Fruit fly (Drosophila melanogaster) whole organism, embryonic: Measurements from ENCODE around the gene CG42827.

Experiments
- Antp ChIP-seq: fragments of 200-800 bp; sonication (Bioruptor generic); optimal IDR thresholded peaks from 3 replicates; lab custom pipeline; 2016; ENCODE audit warnings: missing biosample characterization, missing genetic modification characterization
- CG10462 ChIP-seq: fragments of 200-800 bp; sonication (Bioruptor generic); optimal IDR thresholded peaks from 2 replicates; lab custom pipeline; 2016; ENCODE audit warnings: missing biosample characterization, missing genetic modification characterization
- CG10959 ChIP-seq: fragments of 200-800 bp; sonication (Bioruptor generic); IDR thresholded peaks from 2 replicates; pipeline ENCODE4 v1.3.6; 2022; ENCODE audit warnings: missing biosample characterization, missing genetic modification characterization
- CG11093 ChIP-seq: fragments of 200-800 bp; sonication (Bioruptor generic); IDR thresholded peaks from 3 replicates; pipeline ENCODE4 v1.3.6; 2022; ENCODE audit warnings: missing biosample characterization, missing genetic modification characterization
- CG11560 ChIP-seq: fragments of 200-800 bp; sonication (Bioruptor generic); IDR thresholded peaks from 3 replicates; pipeline ENCODE4 v1.3.6; 2022; ENCODE audit warnings: missing biosample characterization, missing genetic modification characterization
- CG12391 ChIP-seq: fragments of 200-800 bp; sonication (Bioruptor generic); optimal IDR thresholded peaks from 3 replicates; lab custom pipeline; 2018; ENCODE audit warnings: missing biosample characterization, mild to moderate bottlenecking, missing genetic modification characterization, moderate library complexity
- CG12769 ChIP-seq: fragments of 200-800 bp; sonication (Bioruptor generic); optimal IDR thresholded peaks from 2 replicates; lab custom pipeline; 2019; ENCODE audit warnings: missing biosample characterization, mild to moderate bottlenecking, missing genetic modification characterization, moderate library complexity
- CG15011 ChIP-seq: fragments of 200-800 bp; sonication (Bioruptor generic); optimal IDR thresholded peaks from 3 replicates; lab custom pipeline; 2018; ENCODE audit warnings: missing biosample characterization, mild to moderate bottlenecking, missing genetic modification characterization
- CG15514 ChIP-seq: fragments of 200-800 bp; sonication (Bioruptor generic); optimal IDR thresholded peaks from 3 replicates; lab custom pipeline; 2017; ENCODE audit warnings: missing biosample characterization, missing genetic modification characterization, mild to moderate bottlenecking, moderate library complexity, missing genetic modification reagents
- CG18262 ChIP-seq: fragments of 200-800 bp; optimal IDR thresholded peaks from 3 replicates; lab custom pipeline; 2019; ENCODE audit warnings: missing biosample characterization, mild to moderate bottlenecking, missing genetic modification characterization, moderate library complexity
- CG1832 ChIP-seq: fragments of 200-800 bp; sonication (Bioruptor generic); optimal IDR thresholded peaks from 2 replicates; lab custom pipeline; 2017; ENCODE audit warnings: missing biosample characterization, mild to moderate bottlenecking, missing genetic modification characterization, inconsistent platforms
- CG18599 ChIP-seq: fragments of 200-800 bp; sonication (Bioruptor generic); optimal IDR thresholded peaks from 3 replicates; lab custom pipeline; 2017; ENCODE audit warnings: missing biosample characterization, missing genetic modification characterization, mild to moderate bottlenecking, moderate library complexity, missing genetic modification reagents
- CG2116 ChIP-seq: fragments of 200-800 bp; sonication (Bioruptor generic); optimal IDR thresholded peaks from 3 replicates; lab custom pipeline; 2018; ENCODE audit warnings: missing biosample characterization, mild to moderate bottlenecking, missing genetic modification characterization
- CG2199 ChIP-seq: fragments of 200-800 bp; sonication (Bioruptor generic); IDR thresholded peaks from 3 replicates; pipeline ENCODE4 v1.3.6; 2022; ENCODE audit warnings: missing biosample characterization, missing genetic modification characterization
- CG31365 ChIP-seq: fragments of 200-800 bp; sonication (Bioruptor generic); optimal IDR thresholded peaks from 2 replicates; lab custom pipeline; 2018; ENCODE audit warnings: missing biosample characterization, mild to moderate bottlenecking, missing genetic modification characterization
- CG3163 ChIP-seq: fragments of 200-800 bp; sonication (Bioruptor generic); optimal IDR thresholded peaks from 3 replicates; lab custom pipeline; 2016; ENCODE audit warnings: missing biosample characterization, missing genetic modification characterization
- CG3281 ChIP-seq: fragments of 200-800 bp; sonication (Bioruptor generic); optimal IDR thresholded peaks from 3 replicates; lab custom pipeline; 2017; ENCODE audit warnings: missing biosample characterization, mild to moderate bottlenecking, missing genetic modification characterization
- CG4617 ChIP-seq: fragments of 200-800 bp; sonication (Bioruptor generic); optimal IDR thresholded peaks from 3 replicates; lab custom pipeline; 2016; ENCODE audit warnings: missing biosample characterization, missing genetic modification characterization, borderline replicate concordance
- CG6791 ChIP-seq: fragments of 200-800 bp; sonication (Bioruptor generic); IDR thresholded peaks from 3 replicates; pipeline ENCODE4 v1.3.6; 2022; ENCODE audit warnings: missing biosample characterization, missing genetic modification characterization; ENCODE audit not compliant: partially characterized antibody
- Doc2 ChIP-seq: fragments of 200-800 bp; sonication (Bioruptor generic); IDR thresholded peaks from 2 replicates; pipeline ENCODE4 v1.3.6; 2022; ENCODE audit warnings: missing biosample characterization, missing genetic modification characterization
- E2f1 ChIP-seq: fragments of 200-800 bp; sonication (Bioruptor generic); IDR thresholded peaks from 2 replicates; pipeline ENCODE4 v1.3.6; 2022; ENCODE audit warnings: missing biosample characterization, missing genetic modification characterization
- Ets65A ChIP-seq: fragments of 200-800 bp; sonication (Bioruptor generic); peaks from one replicate; lab custom pipeline; 2016; ENCODE audit warnings: missing biosample characterization, missing genetic modification characterization
- Fer3 ChIP-seq: fragments of 200-800 bp; sonication (Bioruptor generic); optimal IDR thresholded peaks from 2 replicates; lab custom pipeline; 2018; ENCODE audit warnings: missing biosample characterization, mild to moderate bottlenecking, missing genetic modification characterization, moderate library complexity
- Hr3 ChIP-seq: fragments of 200-800 bp; sonication (Bioruptor generic); optimal IDR thresholded peaks from 3 replicates; lab custom pipeline; 2016; ENCODE audit warnings: missing biosample characterization, missing genetic modification characterization
- MESR4 ChIP-seq: fragments of 200-800 bp; sonication (Bioruptor generic); optimal IDR thresholded peaks from 2 replicates; lab custom pipeline; 2018; ENCODE audit warnings: missing biosample characterization, mild to moderate bottlenecking, missing genetic modification characterization, moderate library complexity
- Mrtf ChIP-seq: fragments of 200-800 bp; sonication (Bioruptor generic); IDR thresholded peaks from 3 replicates; pipeline ENCODE4 v1.3.6; 2022; ENCODE audit warnings: missing biosample characterization, missing genetic modification characterization
- TFAM ChIP-seq: fragments of 200-800 bp; sonication (Bioruptor generic); optimal IDR thresholded peaks from 2 replicates; lab custom pipeline; 2017; ENCODE audit warnings: missing biosample characterization, missing genetic modification characterization, inconsistent platforms
- Tbp ChIP-seq: fragments of >200 bp; optimal IDR thresholded peaks from 2 replicates; lab custom pipeline; 2018; ENCODE audit warnings: missing biosample characterization, missing genetic modification characterization
- amos ChIP-seq: fragments of 200-800 bp; sonication (Bioruptor generic); IDR thresholded peaks from 2 replicates; pipeline ENCODE4 v1.3.6; 2022; ENCODE audit warnings: missing biosample characterization, missing genetic modification characterization; ENCODE audit not compliant: partially characterized antibody
- az2 ChIP-seq: fragments of 200-800 bp; sonication (Bioruptor generic); optimal IDR thresholded peaks from 3 replicates; lab custom pipeline; 2016; ENCODE audit warnings: missing biosample characterization, missing genetic modification characterization
- croc ChIP-seq: fragments of 200-800 bp; sonication (Bioruptor generic); conservative IDR thresholded peaks from 3 replicates; pipeline ENCODE4 v1.3.6; 2022; ENCODE audit warnings: missing biosample characterization, missing genetic modification characterization
- cwo ChIP-seq: fragments of 200-800 bp; sonication (Bioruptor generic); optimal IDR thresholded peaks from 3 replicates; lab custom pipeline; 2017; ENCODE audit warnings: missing biosample characterization, missing genetic modification characterization, mild to moderate bottlenecking, moderate library complexity, missing genetic modification reagents
- dysf ChIP-seq: fragments of 200-800 bp; sonication (Bioruptor generic); IDR thresholded peaks from 3 replicates; pipeline ENCODE4 v1.3.6; 2022; ENCODE audit warnings: missing biosample characterization, missing genetic modification characterization
- ftz-f1 ChIP-seq: fragments of 200-800 bp; sonication (Bioruptor generic); optimal IDR thresholded peaks from 2 replicates; lab custom pipeline; 2016; ENCODE audit warnings: missing biosample characterization, missing genetic modification characterization
- gcm ChIP-seq: fragments of 200-800 bp; sonication (Bioruptor generic); optimal IDR thresholded peaks from 2 replicates; lab custom pipeline; 2019; ENCODE audit warnings: missing biosample characterization, mild to moderate bottlenecking, missing genetic modification characterization, moderate library complexity
- ham ChIP-seq: fragments of 200-800 bp; sonication (Bioruptor generic); IDR thresholded peaks from 2 replicates; pipeline ENCODE4 v1.3.6; 2022; ENCODE audit warnings: missing biosample characterization, missing genetic modification characterization
- p53 ChIP-seq: fragments of 200-800 bp; sonication (Bioruptor generic); optimal IDR thresholded peaks from 2 replicates; lab custom pipeline; 2016; ENCODE audit warnings: missing biosample characterization, missing genetic modification characterization
- pho ChIP-seq: fragments of 200-800 bp; sonication (Bioruptor generic); optimal IDR thresholded peaks from 2 replicates; lab custom pipeline; 2016; ENCODE audit warnings: missing biosample characterization, missing genetic modification characterization
- pita ChIP-seq: fragments of 200-800 bp; sonication (Bioruptor generic); optimal IDR thresholded peaks from 2 replicates; lab custom pipeline; 2017; ENCODE audit warnings: missing biosample characterization, mild to moderate bottlenecking, missing genetic modification characterization
- pnt ChIP-seq: fragments of 200-800 bp; sonication (Bioruptor generic); optimal IDR thresholded peaks from 3 replicates; lab custom pipeline; 2016; ENCODE audit warnings: missing biosample characterization, missing genetic modification characterization
- prd ChIP-seq, 3 experiments: fragments of >200 bp in 2 of 3; fragments of 200-800 bp in 1 of 3; sonication (Bioruptor generic) in 1 of 3; optimal IDR thresholded peaks in 2 of 3; IDR thresholded peaks in 1 of 3; 2 replicates in 2 of 3; 3 replicates in 1 of 3; pipeline versions ENCODE4 v1.3.6 to Lab custom; 2017 to 2022; ENCODE audit warnings: missing biosample characterization in 1 of 3, missing genetic modification characterization in 1 of 3
- pzg ChIP-seq: fragments of 200-800 bp; sonication (Bioruptor generic); optimal IDR thresholded peaks from 3 replicates; lab custom pipeline; 2018; ENCODE audit warnings: missing biosample characterization, mild to moderate bottlenecking, missing genetic modification characterization, moderate library complexity
- ranshi ChIP-seq: fragments of 200-800 bp; sonication (Bioruptor generic); IDR thresholded peaks from 2 replicates; pipeline ENCODE4 v1.3.6; 2022; ENCODE audit warnings: missing biosample characterization, missing genetic modification characterization
- repo ChIP-seq: fragments of 200-800 bp; sonication (Bioruptor generic); optimal IDR thresholded peaks from 2 replicates; lab custom pipeline; 2016; ENCODE audit warnings: missing biosample characterization, missing genetic modification characterization
- sc ChIP-seq, 3 experiments: fragments of >200 bp in 2 of 3; fragments of 200-800 bp in 1 of 3; sonication (Bioruptor generic) in 1 of 3; optimal IDR thresholded peaks; 2 replicates in 2 of 3; 3 replicates in 1 of 3; lab custom pipeline; 2017; ENCODE audit warnings: mild to moderate bottlenecking in 1 of 3, missing biosample characterization in 1 of 3, missing genetic modification characterization in 1 of 3, missing genetic modification reagents in 1 of 3
- sens ChIP-seq: fragments of 200-800 bp; sonication (Bioruptor generic); peaks from one replicate; lab custom pipeline; 2016; ENCODE audit warnings: missing biosample characterization, missing genetic modification characterization
- sisA ChIP-seq: fragments of 200-800 bp; sonication (Bioruptor generic); IDR thresholded peaks from 2 replicates; pipeline ENCODE4 v1.3.6; 2022; ENCODE audit warnings: missing biosample characterization, missing genetic modification characterization
- slbo ChIP-seq: fragments of 200-800 bp; sonication (Bioruptor generic); IDR thresholded peaks from 2 replicates; pipeline ENCODE4 v1.3.6; 2022; ENCODE audit warnings: missing biosample characterization, missing genetic modification characterization
- so ChIP-seq: fragments of 200-800 bp; sonication (Bioruptor generic); IDR thresholded peaks from 3 replicates; pipeline ENCODE4 v1.3.6; 2022; ENCODE audit warnings: missing biosample characterization, missing genetic modification characterization
- unpg ChIP-seq: fragments of 200-800 bp; sonication (Bioruptor generic); optimal IDR thresholded peaks from 3 replicates; lab custom pipeline; 2018; ENCODE audit warnings: missing biosample characterization, mild to moderate bottlenecking, missing genetic modification characterization, moderate library complexity

Gene CG42827

dm6 chr3R:23331865-23332367 is 40.8 kb upstream of the CG42827 start (continued):
- TF ChIP-seq ftz-f1 (GFP tag; lab: Kevin White, UChicago) (peak; percentile 68), CG6791 (no peak), CG11093 (GFP tag; lab: Robert Waterston, UW) (no peak), MESR4 (GFP tag; lab: Kevin White, UChicago) (no peak), ranshi (no peak), CG1832 (GFP tag; lab: Kevin White, UChicago) (no peak), CG11560 (no peak), cwo (GFP tag; lab: Kevin White, UChicago) (peak; percentile 51), CG12391 (tag; lab: Kevin White, UChicago) (no peak), CG15514 (GFP tag; lab: Kevin White, UChicago) (peak; percentile 20), CG18262 (tag; lab: Kevin White, UChicago) (no peak), so (no peak), CG12769 (tag; lab: Kevin White, UChicago) (peak; percentile 50), pnt (GFP tag; lab: Kevin White, UChicago) (no peak), gcm (no peak), CG10959 (no peak), Doc2 (GFP tag; lab: Robert Waterston, UW) (no peak), CG2116 (no peak), CG18599 (GFP tag; lab: Kevin White, UChicago) (peak; percentile 45), sisA (GFP tag; lab: Robert Waterston, UW) (no peak), repo (GFP tag; lab: Kevin White, UChicago) (no peak), CG31365 (no peak), croc (GFP tag; lab: Robert Waterston, UW) (no peak), pzg (no peak), p53 (GFP tag; lab: Kevin White, UChicago) (no peak), pho (GFP tag; lab: Kevin White, UChicago) (no peak), amos (GFP tag; lab: Robert Waterston, UW) (no peak), az2 (no peak), Tbp (GFP tag; lab: Kevin White, UChicago) (no peak), sc (optimal IDR thresholded peaks at IDR 0.05; lab: Kevin White, UChicago) (no peak), sc (GFP tag; optimal IDR thresholded peaks at IDR 0.05; lab: Kevin White, UChicago) (no peak), sens (GFP tag; lab: Kevin White, UChicago) (peak; percentile 26), CG3163 (GFP tag; lab: Kevin White, UChicago) (no peak), CG15011 (GFP tag; lab: Kevin White, UChicago) (no peak), prd (optimal IDR thresholded peaks at IDR 0.05; lab: Kevin White, UChicago) (no peak), prd (GFP tag; IDR thresholded peaks at IDR 0.05; lab: Robert Waterston, UW) (peak; percentile 17; the same call in 1 of the 3 replicates), Ets65A (GFP tag; lab: Kevin White, UChicago) (no peak), E2f1 (0 out of 2 replicates have a peak, but pooled peaks have one; percentile 9), CG2199 (GFP tag; lab: Robert Waterston, UW) (peak; percentile 82; the same call in 1 of the 3 replicates), unpg (GFP tag; lab: Kevin White, UChicago) (no peak), CG4617 (GFP tag; lab: Kevin White, UChicago) (no peak), ham (no peak), Mrtf (GFP tag; lab: Robert Waterston, UW) (no peak), CG10462 (GFP tag; lab: Kevin White, UChicago) (no peak), Antp (GFP tag; lab: Kevin White, UChicago) (no peak), TFAM (GFP tag; lab: Kevin White, UChicago) (no peak), slbo (GFP tag; lab: Robert Waterston, UW) (peak; percentile 30; the same call in 1 of the 2 replicates), CG3281 (no peak), Hr3 (GFP tag; lab: Kevin White, UChicago) (no peak), pita (no peak), Fer3 (no peak), dysf (GFP tag; lab: Robert Waterston, UW) (no peak)
